Fruit fly (Drosophila melanogaster): ENCODE data around the gene CG4743.

CG4743 gene

DNA sequence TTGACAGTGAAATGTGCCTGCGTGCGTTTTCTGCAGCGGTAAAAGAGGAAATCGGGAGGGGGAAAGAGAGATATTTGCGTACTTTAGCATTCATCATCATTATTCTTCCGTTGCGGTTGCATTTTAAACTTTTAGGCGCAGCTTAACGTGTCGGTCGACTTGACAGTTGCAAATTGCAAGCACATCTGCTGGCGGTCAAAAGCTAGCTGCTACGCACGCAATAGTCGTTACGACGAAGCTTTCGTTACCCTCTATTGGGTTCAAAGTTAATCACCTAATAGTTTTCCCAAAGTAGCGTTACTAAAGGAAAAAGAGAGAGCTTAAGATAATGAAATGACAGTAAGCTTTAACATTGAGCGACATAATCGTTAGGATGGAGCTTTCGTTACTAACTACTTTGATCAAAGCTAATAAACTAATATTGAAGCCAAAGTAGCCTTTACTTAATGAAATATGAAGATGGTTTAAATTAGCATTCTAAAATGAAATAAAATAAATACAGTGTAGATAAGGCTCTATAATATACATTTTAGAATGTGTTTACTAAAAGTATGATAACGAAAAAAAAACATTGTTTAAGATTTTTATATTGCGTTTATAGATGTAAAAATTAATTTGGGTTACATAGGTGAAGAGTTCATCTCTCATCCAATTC, 28.2 kb downstream of the CG4743 start (continued):
- peak; percentile 22 for TF ChIP-seq BtbVII (GFP tag; optimal IDR thresholded peaks at IDR 0.05)
- no peak for TF ChIP-seq YL-1 (GFP tag; optimal IDR thresholded peaks at IDR 0.05)
- TF ChIP-seq gsb-n (tag; optimal IDR thresholded peaks at IDR 0.05) = no peak
- TF ChIP-seq CG7786 (GFP tag; optimal IDR thresholded peaks at IDR 0.05) = no peak
- TF ChIP-seq Fer1 (GFP tag; optimal IDR thresholded peaks at IDR 0.05) = peak; percentile 40
- peak; percentile 12 for TF ChIP-seq pros (GFP tag; optimal IDR thresholded peaks at IDR 0.05)
- TF ChIP-seq CG12659 (GFP tag; optimal IDR thresholded peaks at IDR 0.05) = peak; percentile 18
- peak; percentile 49; the same call in 1 of the 2 replicates for TF ChIP-seq CG13287 (GFP tag; IDR thresholded peaks at IDR 0.05; ENCODE audit: partially characterized antibody)
- no peak for TF ChIP-seq Hmr (GFP tag; optimal IDR thresholded peaks at IDR 0.05)
- TF ChIP-seq Mad (GFP tag; optimal IDR thresholded peaks at IDR 0.05) = no peak
- peak; percentile 5 for TF ChIP-seq Dek (tag; optimal IDR thresholded peaks at IDR 0.05)
- TF ChIP-seq NFAT (GFP tag; IDR thresholded peaks at IDR 0.05) = 0 out of 2 replicates have a peak, but pooled peaks have one; percentile 5
- no peak for TF ChIP-seq Xrp1 (GFP tag; IDR thresholded peaks at IDR 0.05)
- TF ChIP-seq Abd-B (GFP tag; optimal IDR thresholded peaks at IDR 0.05) = peak; percentile 61
- peak; percentile 34; the same call in 1 of the 2 replicates for TF ChIP-seq CG14014 (GFP tag; IDR thresholded peaks at IDR 0.05)
- peak; percentile 25 for TF ChIP-seq ERR (GFP tag; optimal IDR thresholded peaks at IDR 0.05)
- TF ChIP-seq CG10267 (tag; optimal IDR thresholded peaks at IDR 0.05) = no peak
- no peak for TF ChIP-seq onecut (GFP tag; IDR thresholded peaks at IDR 0.05)
- TF ChIP-seq MBD-R2 (GFP tag; IDR thresholded peaks at IDR 0.05) = peak; percentile 69
- no peak for TF ChIP-seq CG18599 (GFP tag; optimal IDR thresholded peaks at IDR 0.05)
- TF ChIP-seq abd-A (tag; optimal IDR thresholded peaks at IDR 0.05) = peak; percentile 98
- TF ChIP-seq lola (GFP tag; optimal IDR thresholded peaks at IDR 0.05) = no peak
- no peak for TF ChIP-seq CG8388 (GFP tag; optimal IDR thresholded peaks at IDR 0.05)
- TF ChIP-seq CG3995 (GFP tag; optimal IDR thresholded peaks at IDR 0.05) = peak; percentile 41
- peak; percentile 68 for TF ChIP-seq mirr (GFP tag; optimal IDR thresholded peaks at IDR 0.05)
- peak; percentile 97 for TF ChIP-seq CG18011 (GFP tag; optimal IDR thresholded peaks at IDR 0.05)
- TF ChIP-seq corto (GFP tag; optimal IDR thresholded peaks at IDR 0.05) = no peak
- TF ChIP-seq CG9437 (GFP tag; optimal IDR thresholded peaks at IDR 0.05) = peak; percentile 77
- TF ChIP-seq Drgx (GFP tag; IDR thresholded peaks at IDR 0.05) = peak; percentile 42; the same call in 1 of the 2 replicates
- peak; percentile 33; the same call in 1 of the 2 replicates for TF ChIP-seq ato (GFP tag; IDR thresholded peaks at IDR 0.05; ENCODE audit: partially characterized antibody)
- TF ChIP-seq Nf-YA (GFP tag; IDR thresholded peaks at IDR 0.05) = no peak
- TF ChIP-seq Hr78 (GFP tag; optimal IDR thresholded peaks at IDR 0.05) = peak in 1 of 2 experiments; percentile 99
- no peak for TF ChIP-seq CG12769 (tag; optimal IDR thresholded peaks at IDR 0.05)
- peak; percentile 41; the same call in 1 of the 2 replicates for TF ChIP-seq amos (GFP tag; IDR thresholded peaks at IDR 0.05; ENCODE audit: partially characterized antibody)
- TF ChIP-seq tx (GFP tag; optimal IDR thresholded peaks at IDR 0.05) = no peak
- peak; percentile 5 for TF ChIP-seq CG3163 (GFP tag; optimal IDR thresholded peaks at IDR 0.05)
- peak; percentile 49 for TF ChIP-seq bcd (GFP tag; optimal IDR thresholded peaks at IDR 0.05)
- no peak for TF ChIP-seq en (GFP tag; optimal IDR thresholded peaks at IDR 0.05)
- no peak for TF ChIP-seq ab (GFP tag; optimal IDR thresholded peaks at IDR 0.05)
- TF ChIP-seq Rfx (GFP tag; IDR thresholded peaks at IDR 0.05) = peak; percentile 22; the same call in 1 of the 2 replicates
- TF ChIP-seq sob (GFP tag; IDR thresholded peaks at IDR 0.05) = 0 out of 2 replicates have a peak, but pooled peaks have one; percentile 23
- peak; percentile 36 for TF ChIP-seq Dp (GFP tag; optimal IDR thresholded peaks at IDR 0.05)
- peak; percentile 82; the same call in 3 of the 4 replicates for TF ChIP-seq chinmo (GFP tag; IDR thresholded peaks at IDR 0.05; ENCODE audit: partially characterized antibody)
- TF ChIP-seq CG17912 (GFP tag; optimal IDR thresholded peaks at IDR 0.05) = no peak
- peak; percentile 66 for TF ChIP-seq CG6791 (GFP tag; IDR thresholded peaks at IDR 0.05; ENCODE audit: partially characterized antibody)
- peak; percentile 19 for TF ChIP-seq CG10147 (GFP tag; optimal IDR thresholded peaks at IDR 0.05)
- no peak for TF ChIP-seq jigr1 (GFP tag; IDR thresholded peaks at IDR 0.05)

Data from whole organism, embryonic.